Fruit fly (Drosophila melanogaster): ENCODE results near the gene CG33912.

Gene CG33912

dm6 chr3L:20710475-20711177 lies 44.9 kb downstream of the CG33912 start (continued):
- no peak for TF ChIP-seq sna (GFP tag; IDR thresholded peaks at IDR 0.05; ENCODE audit: partially characterized antibody)
- peak in 1 of 2 experiments; percentile 64 for TF ChIP-seq bsh (GFP tag; optimal IDR thresholded peaks at IDR 0.05)
- 0 out of 2 replicates have a peak, but pooled peaks have one; percentile 22 for TF ChIP-seq ttk (GFP tag; IDR thresholded peaks at IDR 0.05)
- TF ChIP-seq CG8924 (tag; optimal IDR thresholded peaks at IDR 0.05): peak; percentile 33
- TF ChIP-seq NFAT (GFP tag; IDR thresholded peaks at IDR 0.05): no peak
- peak; percentile 6 for TF ChIP-seq Hsf (GFP tag; optimal IDR thresholded peaks at IDR 0.05)
- peak; percentile 44 for TF ChIP-seq unpg (GFP tag; optimal IDR thresholded peaks at IDR 0.05)
- no peak for TF ChIP-seq CG7963 (GFP tag; IDR thresholded peaks at IDR 0.05; ENCODE audit: partially characterized antibody)
- no peak for TF ChIP-seq Nf-YC (tag; optimal IDR thresholded peaks at IDR 0.05)
- peak; percentile 11 for TF ChIP-seq CG4820 (GFP tag; optimal IDR thresholded peaks at IDR 0.05)
- TF ChIP-seq CG16779 (GFP tag; IDR thresholded peaks at IDR 0.05): no peak
- TF ChIP-seq BtbVII (GFP tag; optimal IDR thresholded peaks at IDR 0.05): no peak
- TF ChIP-seq CG8359 (GFP tag; optimal IDR thresholded peaks at IDR 0.05; ENCODE audit: borderline replicate concordance): peak; percentile 14
- TF ChIP-seq phol (tag; optimal IDR thresholded peaks at IDR 0.05): peak; percentile 43
- no peak for TF ChIP-seq Taf1 (GFP tag; IDR thresholded peaks at IDR 0.05)
- peak; percentile 44 for TF ChIP-seq fd96Cb (tag; optimal IDR thresholded peaks at IDR 0.05)
- peak; percentile 50 for TF ChIP-seq HLH3B (GFP tag; IDR thresholded peaks at IDR 0.05)
- peak; percentile 22 for TF ChIP-seq CG2120 (GFP tag; optimal IDR thresholded peaks at IDR 0.05)
- TF ChIP-seq grau (tag; optimal IDR thresholded peaks at IDR 0.05): peak; percentile 41
- TF ChIP-seq Ssrp (tag; optimal IDR thresholded peaks at IDR 0.05): peak; percentile 36
- 0 out of 2 replicates have a peak, but pooled peaks have one; percentile 55 for TF ChIP-seq ara (GFP tag; IDR thresholded peaks at IDR 0.05)
- TF ChIP-seq lilli (GFP tag; optimal IDR thresholded peaks at IDR 0.05): peak; percentile 45
- peak; percentile 42 for TF ChIP-seq Med (GFP tag)
- no peak for TF ChIP-seq dm (GFP tag; optimal IDR thresholded peaks at IDR 0.05)
- TF ChIP-seq CG7556 (GFP tag; optimal IDR thresholded peaks at IDR 0.05): no peak
- TF ChIP-seq wdn (GFP tag; IDR thresholded peaks at IDR 0.05): no peak
- TF ChIP-seq Nf-YB (GFP tag; optimal IDR thresholded peaks at IDR 0.05): peak; percentile 8
- peak; percentile 50 for TF ChIP-seq slbo (GFP tag; IDR thresholded peaks at IDR 0.05)
- TF ChIP-seq CG12155 (GFP tag; optimal IDR thresholded peaks at IDR 0.05): peak; percentile 14
- TF ChIP-seq hkb (optimal IDR thresholded peaks at IDR 0.05): no peak
- peak; percentile 45; the same call in 1 of the 2 replicates for TF ChIP-seq hkb (GFP tag; IDR thresholded peaks at IDR 0.05)
- TF ChIP-seq kni (GFP tag; optimal IDR thresholded peaks at IDR 0.05): peak; percentile 34
- peak; percentile 44 for TF ChIP-seq CG15269 (tag; optimal IDR thresholded peaks at IDR 0.05)
- TF ChIP-seq ci (GFP tag; IDR thresholded peaks at IDR 0.05): peak; percentile 72
- TF ChIP-seq CG6254 (GFP tag; optimal IDR thresholded peaks at IDR 0.05): peak; percentile 14
- peak; percentile 49 for TF ChIP-seq sisA (GFP tag; IDR thresholded peaks at IDR 0.05)
- peak; percentile 32 for TF ChIP-seq PHDP (tag; optimal IDR thresholded peaks at IDR 0.05)
- peak; percentile 23 for TF ChIP-seq trem (tag; optimal IDR thresholded peaks at IDR 0.05)
- 0 out of 3 replicates have a peak, but pooled peaks have one; percentile 22 for TF ChIP-seq CG11093 (GFP tag; IDR thresholded peaks at IDR 0.05)
- TF ChIP-seq sens (GFP tag): peak; percentile 81
- peak; percentile 13 for TF ChIP-seq CG3407 (GFP tag; optimal IDR thresholded peaks at IDR 0.05)
- TF ChIP-seq CG13424 (tag; optimal IDR thresholded peaks at IDR 0.05): peak; percentile 48
- TF ChIP-seq CG32772 (GFP tag; IDR thresholded peaks at IDR 0.05): 0 out of 2 replicates have a peak, but pooled peaks have one; percentile 35
- TF ChIP-seq Hr3 (GFP tag; optimal IDR thresholded peaks at IDR 0.05): peak; percentile 15
- no peak for TF ChIP-seq pan (optimal IDR thresholded peaks at IDR 0.05)
- peak in 1 of 2 experiments; percentile 53 for TF ChIP-seq pan (GFP tag; optimal IDR thresholded peaks at IDR 0.05 in 1 of 2, IDR thresholded peaks at IDR 0.05 in 1 of 2)
- no peak for TF ChIP-seq mirr (GFP tag; optimal IDR thresholded peaks at IDR 0.05)
- peak; percentile 64 for TF ChIP-seq gsb-n (tag; optimal IDR thresholded peaks at IDR 0.05)
- peak; percentile 37 for TF ChIP-seq CG5245 (GFP tag; optimal IDR thresholded peaks at IDR 0.05)
- TF ChIP-seq CG11085 (GFP tag; IDR thresholded peaks at IDR 0.05): no peak

All from whole organism, embryonic.